Fruit fly (Drosophila melanogaster) whole organism, wandering third instar larva: ENCODE results near the gene BRWD3.

ENCODE experiments used
- Hnf4 ChIP-seq: fragments of 200-800 bp; sonication (Bioruptor generic); optimal IDR thresholded peaks from 2 replicates; lab custom pipeline; 2016; ENCODE audit warnings: missing biosample characterization, mild to moderate bottlenecking, missing genetic modification characterization
- Hr78 ChIP-seq: fragments of >200 bp; optimal IDR thresholded peaks from 2 replicates; lab custom pipeline; 2017; ENCODE audit warnings: missing biosample characterization, missing genetic modification characterization
- OdsH ChIP-seq: fragments of 200-800 bp; sonication (Bioruptor generic); optimal IDR thresholded peaks from 2 replicates; lab custom pipeline; 2016; ENCODE audit warnings: missing biosample characterization, mild to moderate bottlenecking, missing genetic modification characterization
- Rel ChIP-seq, 2 experiments: fragments of 200-800 bp; sonication (Bioruptor generic) in 1 of 2; optimal IDR thresholded peaks; 2 replicates in 1 of 2; 3 replicates in 1 of 2; lab custom pipeline; 2016 to 2019; ENCODE audit warnings: mild to moderate bottlenecking in 2 of 2, missing biosample characterization in 2 of 2, missing genetic modification characterization in 2 of 2, moderate library complexity in 1 of 2
- dmrt93B ChIP-seq: fragments of 200-800 bp; sonication (Bioruptor generic); optimal IDR thresholded peaks from 2 replicates; lab custom pipeline; 2018; ENCODE audit warnings: missing biosample characterization, mild to moderate bottlenecking, missing genetic modification characterization
- dsf ChIP-seq: sonication (Bioruptor generic); optimal IDR thresholded peaks from 2 replicates; lab custom pipeline; 2016; ENCODE audit warnings: missing biosample characterization, missing genetic modification characterization, borderline replicate concordance
- h ChIP-seq: fragments of 200-800 bp; sonication (Bioruptor generic); optimal IDR thresholded peaks from 3 replicates; lab custom pipeline; 2016; ENCODE audit warnings: missing biosample characterization, mild to moderate bottlenecking, missing genetic modification characterization
- psq ChIP-seq: fragments of 200-800 bp; sonication (Bioruptor generic); optimal IDR thresholded peaks from 3 replicates; lab custom pipeline; 2017; ENCODE audit warnings: missing biosample characterization, mild to moderate bottlenecking, missing genetic modification characterization, moderate library complexity
- sv ChIP-seq: fragments of 200-800 bp; sonication (Bioruptor generic); optimal IDR thresholded peaks from 3 replicates; lab custom pipeline; 2016; ENCODE audit warnings: missing biosample characterization, missing genetic modification characterization
- tai ChIP-seq: sonication (Bioruptor generic); optimal IDR thresholded peaks from 2 replicates; lab custom pipeline; 2016; ENCODE audit warnings: missing biosample characterization, missing genetic modification characterization
- woc ChIP-seq: sonication (Bioruptor generic); optimal IDR thresholded peaks from 2 replicates; lab custom pipeline; 2016; ENCODE audit warnings: missing biosample characterization, mild to moderate bottlenecking, missing genetic modification characterization

- TF ChIP-seq h (GFP tag; lab: Kevin White, UChicago) (no peak), Hr78 (GFP tag; lab: Kevin White, UChicago) (no peak), woc (GFP tag; lab: Kevin White, UChicago) (no peak), psq (GFP tag; lab: Kevin White, UChicago) (no peak), sv (GFP tag; lab: Kevin White, UChicago) (no peak), Rel (GFP tag; optimal IDR thresholded peaks at IDR 0.05; lab: Kevin White, UChicago) (no peak), Rel (tag; optimal IDR thresholded peaks at IDR 0.05; lab: Kevin White, UChicago) (no peak), OdsH (GFP tag; lab: Kevin White, UChicago) (no peak), Hnf4 (GFP tag; lab: Kevin White, UChicago) (no peak), dsf (no peak), dmrt93B (GFP tag; lab: Kevin White, UChicago) (no peak), tai (GFP tag; lab: Kevin White, UChicago) (no peak)
Observed at dm6 chr3R:24303060-24303459, 15.7 kb upstream of the BRWD3 start.
